Fruit fly (Drosophila melanogaster) whole organism, embryonic: ENCODE measurements around the gene enc.

Experiments
- B-H1 ChIP-seq: fragments of 200-800 bp; sonication (Bioruptor generic); IDR thresholded peaks from 3 replicates; pipeline ENCODE4 v1.3.6; 2022; ENCODE audit warnings: missing biosample characterization, missing genetic modification characterization
- CG10209 ChIP-seq: fragments of 200-800 bp; sonication (Bioruptor generic); optimal IDR thresholded peaks from 3 replicates; lab custom pipeline; 2017; ENCODE audit warnings: missing biosample characterization, mild to moderate bottlenecking, missing genetic modification characterization, missing genetic modification reagents
- CG10979 ChIP-seq: fragments of 200-800 bp; sonication (Bioruptor generic); optimal IDR thresholded peaks from 2 replicates; lab custom pipeline; 2018; ENCODE audit warnings: missing biosample characterization, mild to moderate bottlenecking, missing genetic modification characterization, moderate library complexity
- CG12104 ChIP-seq: fragments of 200-800 bp; sonication (Bioruptor generic); optimal IDR thresholded peaks from 3 replicates; lab custom pipeline; 2016; ENCODE audit warnings: missing biosample characterization, missing genetic modification characterization
- CG12659 ChIP-seq: fragments of 200-800 bp; sonication (Bioruptor generic); optimal IDR thresholded peaks from 3 replicates; lab custom pipeline; 2017; ENCODE audit warnings: mild to moderate bottlenecking, missing biosample characterization, missing genetic modification reagents, missing genetic modification characterization
- CG14014 ChIP-seq: fragments of 200-800 bp; sonication (Bioruptor generic); IDR thresholded peaks from 2 replicates; pipeline ENCODE4 v1.3.6; 2022; ENCODE audit warnings: missing biosample characterization, missing genetic modification characterization
- CG14050 ChIP-seq: fragments of 200-800 bp; sonication (Bioruptor generic); IDR thresholded peaks from 3 replicates; pipeline ENCODE4 v1.3.6; 2022; ENCODE audit warnings: missing biosample characterization, missing genetic modification characterization
- CG15073 ChIP-seq: fragments of 200-800 bp; sonication (Bioruptor generic); optimal IDR thresholded peaks from 2 replicates; lab custom pipeline; 2016; ENCODE audit warnings: missing biosample characterization, missing genetic modification characterization
- CG1647 ChIP-seq: fragments of 200-800 bp; sonication (Bioruptor generic); optimal IDR thresholded peaks from 3 replicates; lab custom pipeline; 2016; ENCODE audit warnings: missing biosample characterization, missing genetic modification characterization
- CG18619 ChIP-seq: fragments of 200-800 bp; sonication (Bioruptor generic); optimal IDR thresholded peaks from 3 replicates; lab custom pipeline; 2017; ENCODE audit warnings: missing biosample characterization, mild to moderate bottlenecking, missing genetic modification characterization
- CG4282 ChIP-seq: fragments of 200-800 bp; sonication (Bioruptor generic); optimal IDR thresholded peaks from 2 replicates; lab custom pipeline; 2016; ENCODE audit warnings: missing biosample characterization, missing genetic modification characterization
- CG6254 ChIP-seq: fragments of 200-800 bp; sonication (Bioruptor generic); optimal IDR thresholded peaks from 3 replicates; lab custom pipeline; 2017; ENCODE audit warnings: mild to moderate bottlenecking, missing biosample characterization, missing genetic modification reagents, missing genetic modification characterization
- CG6654 ChIP-seq: fragments of 200-800 bp; sonication (Bioruptor generic); optimal IDR thresholded peaks from 2 replicates; lab custom pipeline; 2017; ENCODE audit warnings: missing biosample characterization, mild to moderate bottlenecking, missing genetic modification characterization
- CG6683 ChIP-seq: fragments of 200-800 bp; sonication (Bioruptor generic); optimal IDR thresholded peaks from 2 replicates; lab custom pipeline; 2017; ENCODE audit warnings: missing biosample characterization, mild to moderate bottlenecking, missing genetic modification characterization, missing genetic modification reagents
- CG8388 ChIP-seq: fragments of 200-800 bp; sonication (Bioruptor generic); optimal IDR thresholded peaks from 2 replicates; lab custom pipeline; 2019; ENCODE audit warnings: missing biosample characterization, mild to moderate bottlenecking, missing genetic modification characterization, moderate library complexity
- CG8478 ChIP-seq: fragments of >200 bp; optimal IDR thresholded peaks from 2 replicates; lab custom pipeline; 2018
- Doc3 ChIP-seq: fragments of 200-800 bp; sonication (Bioruptor generic); IDR thresholded peaks from 3 replicates; pipeline ENCODE4 v1.3.6; 2022; ENCODE audit warnings: missing biosample characterization, missing genetic modification characterization; ENCODE audit not compliant: partially characterized antibody
- Drgx ChIP-seq: fragments of 200-800 bp; sonication (Bioruptor generic); IDR thresholded peaks from 2 replicates; pipeline ENCODE4 v1.3.6; 2022; ENCODE audit warnings: missing biosample characterization, missing genetic modification characterization
- Gsc ChIP-seq: fragments of 200-800 bp; sonication (Bioruptor generic); IDR thresholded peaks from 2 replicates; pipeline ENCODE4 v1.3.6; 2022; ENCODE audit warnings: missing biosample characterization, missing genetic modification characterization
- H2.0 ChIP-seq: fragments of 200-800 bp; sonication (Bioruptor generic); IDR thresholded peaks from 2 replicates; pipeline ENCODE4 v1.3.6; 2022; ENCODE audit warnings: missing biosample characterization, missing genetic modification characterization
- HLH3B ChIP-seq: fragments of 200-800 bp; sonication (Bioruptor generic); IDR thresholded peaks from 2 replicates; pipeline ENCODE4 v1.3.6; 2022; ENCODE audit warnings: missing biosample characterization, missing genetic modification characterization
- Hand ChIP-seq: fragments of 200-800 bp; sonication (Bioruptor generic); optimal IDR thresholded peaks from 2 replicates; lab custom pipeline; 2017; ENCODE audit warnings: mild to moderate bottlenecking, missing biosample characterization, missing genetic modification reagents, missing genetic modification characterization
- HmgD ChIP-seq: fragments of 200-800 bp; sonication (Bioruptor generic); optimal IDR thresholded peaks from 3 replicates; lab custom pipeline; 2016; ENCODE audit warnings: missing biosample characterization, missing genetic modification characterization
- Lhr ChIP-seq: fragments of 200-800 bp; sonication (Bioruptor generic); optimal IDR thresholded peaks from 3 replicates; lab custom pipeline; 2017; ENCODE audit warnings: mild to moderate bottlenecking, missing biosample characterization, missing genetic modification reagents, missing genetic modification characterization
- MTF-1 ChIP-seq: fragments of 200-800 bp; sonication (Bioruptor generic); optimal IDR thresholded peaks from 2 replicates; lab custom pipeline; 2018; ENCODE audit warnings: missing biosample characterization, mild to moderate bottlenecking, missing genetic modification characterization, borderline replicate concordance
- Mes4 ChIP-seq: fragments of 200-800 bp; sonication (Bioruptor generic); optimal IDR thresholded peaks from 2 replicates; lab custom pipeline; 2016; ENCODE audit warnings: missing biosample characterization, missing genetic modification characterization
- Poxn ChIP-seq: fragments of 200-800 bp; sonication (Bioruptor generic); IDR thresholded peaks from 2 replicates; pipeline ENCODE4 v1.3.6; 2022; ENCODE audit warnings: missing biosample characterization, missing genetic modification characterization
- bab2 ChIP-seq: fragments of 200-800 bp; sonication (Bioruptor generic); optimal IDR thresholded peaks from 2 replicates; lab custom pipeline; 2016; ENCODE audit warnings: missing biosample characterization, missing genetic modification characterization
- cad ChIP-seq: fragments of >200 bp; optimal IDR thresholded peaks from 2 replicates; lab custom pipeline; 2017; ENCODE audit warnings: missing biosample characterization, missing genetic modification characterization
- caup ChIP-seq: fragments of 200-800 bp; sonication (Bioruptor generic); optimal IDR thresholded peaks from 3 replicates; lab custom pipeline; 2017; ENCODE audit warnings: missing biosample characterization, mild to moderate bottlenecking, missing genetic modification characterization, moderate library complexity; ENCODE audit not compliant: severe bottlenecking
- crol ChIP-seq: fragments of 200-800 bp; sonication (Bioruptor generic); IDR thresholded peaks from 2 replicates; pipeline ENCODE4 v1.3.6; 2022; ENCODE audit warnings: missing biosample characterization, missing genetic modification characterization
- dimm ChIP-seq: fragments of 200-800 bp; sonication (Bioruptor generic); IDR thresholded peaks from 2 replicates; pipeline ENCODE4 v1.3.6; 2022; ENCODE audit warnings: missing biosample characterization, missing genetic modification characterization
- disco-r ChIP-seq: fragments of 200-800 bp; sonication (Bioruptor generic); optimal IDR thresholded peaks from 2 replicates; lab custom pipeline; 2016; ENCODE audit warnings: missing biosample characterization, missing genetic modification characterization
- dmrt99B ChIP-seq: fragments of 200-800 bp; sonication (Bioruptor generic); optimal IDR thresholded peaks from 2 replicates; lab custom pipeline; 2018; ENCODE audit warnings: missing biosample characterization, mild to moderate bottlenecking, missing genetic modification characterization, moderate library complexity
- emc ChIP-seq: fragments of 200-800 bp; sonication (Bioruptor generic); optimal IDR thresholded peaks from 2 replicates; lab custom pipeline; 2016; ENCODE audit warnings: missing biosample characterization, missing genetic modification characterization
- fd102C ChIP-seq: fragments of 200-800 bp; sonication (Bioruptor generic); optimal IDR thresholded peaks from 2 replicates; lab custom pipeline; 2018; ENCODE audit warnings: missing biosample characterization, mild to moderate bottlenecking, missing genetic modification characterization, moderate library complexity
- fd96Cb ChIP-seq: fragments of 200-800 bp; sonication (Bioruptor generic); optimal IDR thresholded peaks from 2 replicates; lab custom pipeline; 2018; ENCODE audit warnings: missing biosample characterization, mild to moderate bottlenecking, missing genetic modification characterization, moderate library complexity
- gcm2 ChIP-seq: fragments of 200-800 bp; sonication (Bioruptor generic); optimal IDR thresholded peaks from 2 replicates; lab custom pipeline; 2016; ENCODE audit warnings: missing biosample characterization, missing genetic modification characterization
- hth ChIP-seq: fragments of >200 bp; optimal IDR thresholded peaks from 2 replicates; lab custom pipeline; 2017; ENCODE audit warnings: inconsistent platforms
- insv ChIP-seq, 2 experiments: fragments of 200-800 bp; sonication (Bioruptor generic); optimal IDR thresholded peaks; 3 replicates each; lab custom pipeline; 2016 to 2018; ENCODE audit warnings: missing biosample characterization in 2 of 2, missing genetic modification characterization in 2 of 2
- jumu ChIP-seq: fragments of 200-800 bp; sonication (Bioruptor generic); optimal IDR thresholded peaks from 3 replicates; lab custom pipeline; 2016; ENCODE audit warnings: missing biosample characterization, missing genetic modification characterization
- org-1 ChIP-seq: fragments of 200-800 bp; sonication (Bioruptor generic); optimal IDR thresholded peaks from 2 replicates; lab custom pipeline; 2017; ENCODE audit warnings: missing biosample characterization, missing genetic modification characterization
- run ChIP-seq: fragments of 200-800 bp; sonication (Bioruptor generic); optimal IDR thresholded peaks from 3 replicates; lab custom pipeline; 2018; ENCODE audit warnings: missing biosample characterization, mild to moderate bottlenecking, missing genetic modification characterization
- scrt ChIP-seq: fragments of 200-800 bp; sonication (Bioruptor generic); optimal IDR thresholded peaks from 2 replicates; lab custom pipeline; 2018; ENCODE audit warnings: missing biosample characterization, mild to moderate bottlenecking, missing genetic modification characterization, moderate library complexity
- seq ChIP-seq: fragments of 200-800 bp; sonication (Bioruptor generic); IDR thresholded peaks from 2 replicates; pipeline ENCODE4 v1.3.6; 2022; ENCODE audit warnings: missing biosample characterization, missing genetic modification characterization
- sisA ChIP-seq: fragments of 200-800 bp; sonication (Bioruptor generic); IDR thresholded peaks from 2 replicates; pipeline ENCODE4 v1.3.6; 2022; ENCODE audit warnings: missing biosample characterization, missing genetic modification characterization
- so ChIP-seq: fragments of 200-800 bp; sonication (Bioruptor generic); IDR thresholded peaks from 3 replicates; pipeline ENCODE4 v1.3.6; 2022; ENCODE audit warnings: missing biosample characterization, missing genetic modification characterization
- ttk ChIP-seq: fragments of 200-800 bp; sonication (Bioruptor generic); IDR thresholded peaks from 2 replicates; pipeline ENCODE4 v2.1.2; 2022; ENCODE audit warnings: missing biosample characterization, missing genetic modification characterization
- unpg ChIP-seq: fragments of 200-800 bp; sonication (Bioruptor generic); optimal IDR thresholded peaks from 3 replicates; lab custom pipeline; 2018; ENCODE audit warnings: missing biosample characterization, mild to moderate bottlenecking, missing genetic modification characterization, moderate library complexity
- zen ChIP-seq: fragments of 200-800 bp; sonication (Bioruptor generic); optimal IDR thresholded peaks from 3 replicates; lab custom pipeline; 2018; ENCODE audit warnings: missing biosample characterization, mild to moderate bottlenecking, missing genetic modification characterization, moderate library complexity

The enc gene

dm6 chr3L:3824790-3825484 is 6.5 kb downstream of the enc start, which contains the start of gene Rdh (continued):
- no peak for TF ChIP-seq dimm
- 0 out of 2 replicates have a peak, but pooled peaks have one; percentile 6 for TF ChIP-seq ttk (GFP tag; lab: Robert Waterston, UW)
- peak; percentile 53; the same call in 2 of the 3 replicates for TF ChIP-seq CG14050 (GFP tag; lab: Robert Waterston, UW)
- peak; percentile 83 for TF ChIP-seq CG10209 (GFP tag; lab: Kevin White, UChicago)
- no peak for TF ChIP-seq CG15073 (GFP tag; lab: Kevin White, UChicago)
- no peak for TF ChIP-seq CG4282 (GFP tag; lab: Kevin White, UChicago)
- peak; percentile 68 for TF ChIP-seq CG8388
- no peak for TF ChIP-seq gcm2 (GFP tag; lab: Kevin White, UChicago)
- TF ChIP-seq CG6683 (GFP tag; lab: Kevin White, UChicago): peak; percentile 86
- TF ChIP-seq Mes4 (GFP tag; lab: Kevin White, UChicago): no peak
- peak in 1 of 2 experiments; percentile 49 for TF ChIP-seq insv (GFP tag; optimal IDR thresholded peaks at IDR 0.05; lab: Kevin White, UChicago)
- peak; percentile 70; the same call in 1 of the 3 replicates for TF ChIP-seq so (GFP tag; lab: Robert Waterston, UW)
- TF ChIP-seq bab2 (GFP tag; lab: Kevin White, UChicago): peak; percentile 48
- TF ChIP-seq cad (GFP tag; lab: Kevin White, UChicago): no peak
- TF ChIP-seq disco-r (GFP tag; lab: Kevin White, UChicago): no peak
- peak; percentile 22 for TF ChIP-seq Lhr (GFP tag; lab: Kevin White, UChicago)
- TF ChIP-seq org-1 (GFP tag; lab: Kevin White, UChicago): peak; percentile 76
- peak; percentile 61 for TF ChIP-seq zen (tag; lab: Kevin White, UChicago)
- TF ChIP-seq crol (GFP tag; lab: Robert Waterston, UW): peak; percentile 72
- TF ChIP-seq CG18619 (GFP tag; lab: Kevin White, UChicago): peak; percentile 80
- TF ChIP-seq unpg: peak; percentile 80
- peak; percentile 63 for TF ChIP-seq sisA
- TF ChIP-seq H2.0 (GFP tag; lab: Robert Waterston, UW): no peak
- peak; percentile 29 for TF ChIP-seq MTF-1 (GFP tag; lab: Kevin White, UChicago)
- no peak for TF ChIP-seq emc (GFP tag; lab: Kevin White, UChicago)
- TF ChIP-seq HmgD (GFP tag; lab: Kevin White, UChicago): no peak
- peak; percentile 57 for TF ChIP-seq run (tag; lab: Kevin White, UChicago)
- peak; percentile 30; the same call in 1 of the 2 replicates for TF ChIP-seq Poxn
- 0 out of 2 replicates have a peak, but pooled peaks have one; percentile 8 for TF ChIP-seq Drgx (GFP tag; lab: Robert Waterston, UW)
- TF ChIP-seq seq (GFP tag; lab: Robert Waterston, UW): peak; percentile 35; the same call in 1 of the 2 replicates
- peak; percentile 80 for TF ChIP-seq CG12104 (GFP tag; lab: Kevin White, UChicago)
- peak; percentile 45; the same call in 1 of the 3 replicates for TF ChIP-seq Doc3 (GFP tag; lab: Robert Waterston, UW)
- TF ChIP-seq caup: peak; percentile 84
- peak; percentile 64 for TF ChIP-seq CG14014 (GFP tag; lab: Robert Waterston, UW)
- peak; percentile 85 for TF ChIP-seq CG10979 (tag; lab: Kevin White, UChicago)
- TF ChIP-seq fd96Cb (tag; lab: Kevin White, UChicago): peak; percentile 73
- peak; percentile 77 for TF ChIP-seq CG6254
- TF ChIP-seq Gsc (GFP tag; lab: Robert Waterston, UW): no peak
- TF ChIP-seq scrt (GFP tag; lab: Kevin White, UChicago): peak; percentile 81
- peak; percentile 48; the same call in 1 of the 2 replicates for TF ChIP-seq HLH3B (GFP tag; lab: Robert Waterston, UW)
- TF ChIP-seq CG8478 (lab: Kevin White, UChicago): no peak
- TF ChIP-seq CG1647 (GFP tag; lab: Kevin White, UChicago): peak; percentile 41
- peak; percentile 43; the same call in 2 of the 3 replicates for TF ChIP-seq B-H1 (GFP tag; lab: Robert Waterston, UW)
- TF ChIP-seq fd102C (GFP tag; lab: Kevin White, UChicago): no peak
- TF ChIP-seq CG6654 (GFP tag; lab: Kevin White, UChicago): peak; percentile 41
- TF ChIP-seq dmrt99B: peak; percentile 84
- TF ChIP-seq CG12659: peak; percentile 85
- no peak for TF ChIP-seq jumu (GFP tag; lab: Kevin White, UChicago)
- no peak for TF ChIP-seq hth (lab: Kevin White, UChicago)
- peak; percentile 91 for TF ChIP-seq Hand (GFP tag; lab: Kevin White, UChicago)
